Fruit fly (Drosophila melanogaster) whole organism, pupa: Measurements from ENCODE around the gene Duox.

Source experiments
- Pif1A ChIP-seq: fragments of 200-800 bp; sonication (Bioruptor generic); optimal IDR thresholded peaks from 3 replicates; lab custom pipeline; 2016; ENCODE audit warnings: missing biosample characterization, missing genetic modification characterization
- rn ChIP-seq: fragments of 200-800 bp; sonication (Bioruptor generic); IDR thresholded peaks from 2 replicates; pipeline ENCODE4 v1.3.6; 2022; ENCODE audit warnings: missing biosample characterization, missing genetic modification characterization

dm6 chr2L:2808038-2808699, 21.9 kb downstream of the Duox start:
- TF ChIP-seq rn (no peak), Pif1A (GFP tag; lab: Kevin White, UChicago) (no peak)
